Worm (Caenorhabditis elegans) whole organism, mixed stage, embryonic: ENCODE results near the gene daf-18.

Experiments used
- elt-3 ChIP-seq: fragments of 150-350 bp; optimal IDR thresholded peaks from 2 replicates; lab custom pipeline; 2014; ENCODE audit warnings: missing biosample characterization, missing genetic modification characterization
- ham-2 ChIP-seq: fragments of 200-800 bp; sonication (Bioruptor generic); optimal IDR thresholded peaks from 2 replicates; lab custom pipeline; 2018; ENCODE audit warnings: mild to moderate bottlenecking, missing genetic modification characterization, missing compliant biosample characterization
- lin-13 ChIP-seq: fragments of 150-350 bp; optimal IDR thresholded peaks from 2 replicates; lab custom pipeline; 2014; ENCODE audit warnings: missing biosample characterization, missing genetic modification characterization
- lin-32 ChIP-seq: fragments of 200-800 bp; sonication (Bioruptor generic); optimal IDR thresholded peaks from 2 replicates; lab custom pipeline; 2018; ENCODE audit warnings: mild to moderate bottlenecking, missing genetic modification characterization, missing compliant biosample characterization
- lsy-2 ChIP-seq: fragments of 150-350 bp; optimal IDR thresholded peaks from 2 replicates; lab custom pipeline; 2014; ENCODE audit warnings: missing biosample characterization, missing genetic modification characterization
- nhr-12 ChIP-seq: fragments of 150-350 bp; optimal IDR thresholded peaks from 2 replicates; lab custom pipeline; 2014; ENCODE audit warnings: missing biosample characterization, missing genetic modification characterization
- pha-4 ChIP-seq: fragments of 150-350 bp; optimal IDR thresholded peaks from 2 replicates; lab custom pipeline; 2018; ENCODE audit warnings: missing biosample characterization, missing genetic modification reagents, missing genetic modification characterization
- unc-62 ChIP-seq: fragments of 150-350 bp; optimal IDR thresholded peaks from 2 replicates; lab custom pipeline; 2014; ENCODE audit warnings: missing biosample characterization, missing genetic modification reagents, missing genetic modification characterization

DNA sequence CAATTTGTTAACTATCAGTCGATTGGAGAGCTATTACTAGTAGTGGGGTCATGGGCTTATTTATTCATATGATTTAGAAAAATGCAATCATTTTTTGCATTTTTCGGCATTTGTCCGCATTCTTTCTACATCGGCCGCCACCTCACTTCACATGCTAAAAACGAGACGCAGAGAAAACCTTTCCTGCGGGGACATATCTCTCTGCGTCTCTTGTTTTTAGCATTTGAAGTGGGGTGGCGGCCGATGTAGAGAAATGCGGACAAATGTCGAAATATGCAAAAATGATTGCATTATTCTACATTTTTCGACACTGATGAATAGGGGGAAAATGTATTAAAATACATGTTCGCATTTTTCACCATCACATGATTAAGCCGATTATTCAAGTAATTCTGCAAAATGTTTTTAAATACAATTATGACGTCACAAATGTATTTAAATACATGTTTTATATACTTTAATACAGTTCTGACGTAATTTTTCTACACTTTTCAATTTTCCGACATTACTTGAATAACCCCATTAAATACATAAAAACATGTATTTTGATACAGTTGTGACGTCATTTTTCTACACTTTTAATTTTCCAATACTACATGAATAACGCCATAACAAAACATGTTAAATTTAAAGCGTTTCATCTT is 52.7 kb downstream of the daf-18 start:
- TF ChIP-seq nhr-12 (tag; lab: Kevin White, UChicago) (no peak), lsy-2 (tag; lab: Kevin White, UChicago) (peak; percentile 32), pha-4 (tag; lab: Kevin White, UChicago) (no peak), lin-32 (GFP tag; lab: Kevin White, UChicago) (no peak), unc-62 (GFP tag; lab: Kevin White, UChicago) (no peak), ham-2 (GFP tag; lab: Kevin White, UChicago) (no peak), elt-3 (tag; lab: Kevin White, UChicago) (no peak), lin-13 (no peak)
